Fruit fly (Drosophila melanogaster) whole organism, wandering third instar larva: ENCODE results near the gene CG31176.
A peak's percentile ranks its signal among the peaks of the same experiment; 100 is the strongest.

Source experiments
- Dif ChIP-seq: fragments of 200-275, 200-300 bp; sonication (Bioruptor generic); optimal IDR thresholded peaks from 2 replicates; lab custom pipeline; 2018; ENCODE audit warnings: missing biosample characterization, missing genetic modification characterization; ENCODE audit not compliant: partially characterized antibody
- N ChIP-seq: fragments of >200 bp; optimal IDR thresholded peaks from 2 replicates; lab custom pipeline; 2018; ENCODE audit warnings: missing biosample characterization, missing external identifiers, missing genetic modification characterization
- OdsH ChIP-seq: fragments of 200-800 bp; sonication (Bioruptor generic); optimal IDR thresholded peaks from 2 replicates; lab custom pipeline; 2016; ENCODE audit warnings: missing biosample characterization, mild to moderate bottlenecking, missing genetic modification characterization
- Sp1 ChIP-seq: fragments of 200-800 bp; sonication (Bioruptor generic); optimal IDR thresholded peaks from 3 replicates; lab custom pipeline; 2019; ENCODE audit warnings: missing biosample characterization, mild to moderate bottlenecking, missing genetic modification characterization, moderate library complexity
- br ChIP-seq: fragments of 200-800 bp; sonication (Bioruptor generic); optimal IDR thresholded peaks from 2 replicates; lab custom pipeline; 2016; ENCODE audit warnings: missing biosample characterization, missing genetic modification characterization
- dl ChIP-seq, 2 experiments: fragments of 175-275, 200-275 bp in 1 of 2; fragments of 200-275 bp in 1 of 2; sonication (Bioruptor generic); optimal IDR thresholded peaks; lab custom pipeline; 2018; ENCODE audit warnings: mild to moderate bottlenecking in 2 of 2, missing biosample characterization in 2 of 2, missing genetic modification characterization in 2 of 2, moderate library complexity in 2 of 2; ENCODE audit not compliant: partially characterized antibody in 2 of 2, insufficient read depth in 1 of 2
- h ChIP-seq: fragments of 200-800 bp; sonication (Bioruptor generic); optimal IDR thresholded peaks from 3 replicates; lab custom pipeline; 2016; ENCODE audit warnings: missing biosample characterization, mild to moderate bottlenecking, missing genetic modification characterization
- psq ChIP-seq: fragments of 200-800 bp; sonication (Bioruptor generic); optimal IDR thresholded peaks from 3 replicates; lab custom pipeline; 2017; ENCODE audit warnings: missing biosample characterization, mild to moderate bottlenecking, missing genetic modification characterization, moderate library complexity
- tai ChIP-seq: sonication (Bioruptor generic); optimal IDR thresholded peaks from 2 replicates; lab custom pipeline; 2016; ENCODE audit warnings: missing biosample characterization, missing genetic modification characterization
- usp ChIP-seq: fragments of >200 bp; optimal IDR thresholded peaks from 2 replicates; lab custom pipeline; 2017; ENCODE audit warnings: missing biosample characterization, missing genetic modification characterization
- woc ChIP-seq: sonication (Bioruptor generic); optimal IDR thresholded peaks from 2 replicates; lab custom pipeline; 2016; ENCODE audit warnings: missing biosample characterization, mild to moderate bottlenecking, missing genetic modification characterization

DNA sequence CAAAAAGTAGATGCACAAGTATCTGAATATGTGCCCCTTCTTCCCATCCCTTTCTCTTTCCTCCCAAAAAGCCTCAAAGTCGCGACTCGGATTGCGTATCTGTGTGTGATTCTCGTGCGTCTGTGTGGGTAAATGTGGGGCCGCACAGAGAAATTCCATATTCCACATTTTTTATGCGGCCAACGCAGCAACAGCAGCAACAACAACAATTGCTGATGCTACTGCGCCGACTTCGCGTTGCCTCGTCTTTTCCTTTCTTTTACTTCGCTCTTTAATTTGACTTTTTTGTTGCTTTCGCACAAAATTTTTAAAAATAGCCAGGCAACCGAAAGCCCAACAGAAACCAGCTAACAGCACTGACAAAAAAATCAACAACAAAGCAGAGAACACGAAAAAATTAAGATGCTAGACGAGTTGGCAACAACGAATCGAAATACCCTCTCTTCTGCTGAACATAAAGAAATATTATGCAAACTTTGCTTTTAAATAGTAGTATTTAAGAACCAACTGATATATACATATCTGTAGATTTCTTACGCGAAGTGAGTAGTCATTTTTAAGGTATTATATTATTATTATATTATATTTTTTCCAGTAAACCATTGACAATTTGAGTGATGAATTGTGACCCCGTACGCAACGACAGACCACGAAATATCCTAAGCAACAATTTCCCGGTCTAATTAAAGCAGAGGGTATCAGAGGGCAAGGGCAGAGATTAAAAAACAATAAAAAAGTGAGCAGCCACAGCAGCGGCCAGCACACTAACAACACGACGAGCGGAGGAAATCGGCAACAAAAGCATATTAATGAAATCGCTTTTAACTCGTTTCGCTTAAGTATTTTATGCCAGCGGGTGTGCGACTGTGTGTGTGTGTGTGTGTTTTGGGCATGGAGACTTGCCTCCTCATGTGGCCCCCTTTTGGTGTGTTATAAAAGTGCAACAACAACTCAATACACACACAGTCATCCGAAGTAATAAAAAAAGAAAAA, 62.7 kb downstream of the CG31176 start:
- TF ChIP-seq Sp1 (GFP tag; lab: Kevin White, UChicago) (peak; percentile 65), woc (GFP tag; lab: Kevin White, UChicago) (peak; percentile 71), Dif (GFP tag; lab: Kevin White, UChicago) (peak; percentile 33), usp (no peak), N (GFP tag; lab: Kevin White, UChicago) (no peak), br (GFP tag; lab: Kevin White, UChicago) (peak; percentile 27), h (peak; percentile 71), OdsH (peak; percentile 71), dl (GFP tag; optimal IDR thresholded peaks at IDR 0.05; lab: Kevin White, UChicago; ENCODE audit: insufficient read depth in 1 of 2, partially characterized antibody in 2 of 2) (peak in 1 of 2 experiments; percentile 21), psq (GFP tag; lab: Kevin White, UChicago) (peak; percentile 83), tai (GFP tag; lab: Kevin White, UChicago) (no peak)
